Worm (Caenorhabditis elegans): Measurements from ENCODE around the gene M05D6.1.

Gene M05D6.1

ce11 chrII:8488123-8488522 lies 12.9 kb upstream of the M05D6.1 start:
- TF ChIP-seq ttx-3 (tag; optimal IDR thresholded peaks at IDR 0.05): no peak
- TF ChIP-seq unc-55 (GFP tag; optimal IDR thresholded peaks at IDR 0.05): no peak
- no peak for TF ChIP-seq unc-42 (tag; optimal IDR thresholded peaks at IDR 0.05)
- TF ChIP-seq dve-1 (tag; optimal IDR thresholded peaks at IDR 0.05): no peak
- no peak for TF ChIP-seq ets-4 (tag; optimal IDR thresholded peaks at IDR 0.05)
- no peak for TF ChIP-seq tbx-7 (tag; optimal IDR thresholded peaks at IDR 0.05)
- no peak for TF ChIP-seq ceh-48 (tag; optimal IDR thresholded peaks at IDR 0.05)
- TF ChIP-seq madf-2 (tag; optimal IDR thresholded peaks at IDR 0.05): no peak
- TF ChIP-seq ceh-34 (tag; optimal IDR thresholded peaks at IDR 0.05): no peak
- no peak for TF ChIP-seq odd-2 (tag; optimal IDR thresholded peaks at IDR 0.05)
- TF ChIP-seq eyg-1 (tag; optimal IDR thresholded peaks at IDR 0.05): no peak
- TF ChIP-seq tbx-2 (tag; optimal IDR thresholded peaks at IDR 0.05): no peak
- TF ChIP-seq F13H6.1 (tag; optimal IDR thresholded peaks at IDR 0.05): no peak
- no peak for TF ChIP-seq K09A11.1 (tag; optimal IDR thresholded peaks at IDR 0.05; ENCODE audit: insufficient read depth)
- TF ChIP-seq pha-2 (tag; optimal IDR thresholded peaks at IDR 0.05): no peak
- no peak for TF ChIP-seq syd-9 (tag; optimal IDR thresholded peaks at IDR 0.05)
- no peak for TF ChIP-seq nhr-232 (tag; optimal IDR thresholded peaks at IDR 0.05)
- no peak for TF ChIP-seq ceh-9 (tag; optimal IDR thresholded peaks at IDR 0.05)
- no peak for TF ChIP-seq ceh-45 (GFP tag; IDR thresholded peaks at IDR 0.05)
- TF ChIP-seq pros-1 (tag; optimal IDR thresholded peaks at IDR 0.05): no peak

ce11 chrII:8485603-8486002 lies 10.4 kb upstream of the M05D6.1 start, which contains the start of gene gbh-2:
TSS of gene gbh-2 (plus strand) at chrII:8485879.
- TF ChIP-seq eyg-1 (tag; optimal IDR thresholded peaks at IDR 0.05): no peak
- peak; percentile 36 for TF ChIP-seq elt-2 (tag; optimal IDR thresholded peaks at IDR 0.05)

ce11 chrII:8484546-8484945 lies 9.3 kb upstream of the M05D6.1 start:
- peak; percentile 40 for TF ChIP-seq elt-2 (tag; optimal IDR thresholded peaks at IDR 0.05)
- TF ChIP-seq dve-1 (tag; optimal IDR thresholded peaks at IDR 0.05): peak; percentile 38
- TF ChIP-seq dmd-4 (tag; optimal IDR thresholded peaks at IDR 0.05; ENCODE audit: borderline replicate concordance): no peak

ce11 chrII:8483793-8484186 lies 8.6 kb upstream of the M05D6.1 start, which contains the start of gene taap-1:
TSS of gene taap-1 (minus strand) at chrII:8483871.
- TF ChIP-seq unc-55 (GFP tag; optimal IDR thresholded peaks at IDR 0.05) (peak; percentile 11), ref-2 (tag; optimal IDR thresholded peaks at IDR 0.05) (no peak)

- TF ChIP-seq pqm-1 (tag; optimal IDR thresholded peaks at IDR 0.05): no peak
- peak; percentile 31 for TF ChIP-seq unc-42 (tag; optimal IDR thresholded peaks at IDR 0.05)
- TF ChIP-seq nfya-1 (tag; optimal IDR thresholded peaks at IDR 0.05): peak; percentile 0
- peak; percentile 4 for TF ChIP-seq dve-1 (tag; optimal IDR thresholded peaks at IDR 0.05)
These were observed 8.1 kb upstream of the M05D6.1 start for ce11 chrII:8483124-8483792.

- no peak for TF ChIP-seq ceh-30 (tag; optimal IDR thresholded peaks at IDR 0.05)
- TF ChIP-seq eyg-1 (tag; optimal IDR thresholded peaks at IDR 0.05): no peak
- no peak for TF ChIP-seq dmd-4 (tag; optimal IDR thresholded peaks at IDR 0.05; ENCODE audit: borderline replicate concordance)
- TF ChIP-seq sox-4 (tag; optimal IDR thresholded peaks at IDR 0.05): no peak
- no peak for TF ChIP-seq ceh-18 (tag; optimal IDR thresholded peaks at IDR 0.05)
- TF ChIP-seq syd-9 (tag; optimal IDR thresholded peaks at IDR 0.05): no peak
- TF ChIP-seq ceh-2 (tag; optimal IDR thresholded peaks at IDR 0.05): no peak
- no peak for TF ChIP-seq C08G9.2 (tag; optimal IDR thresholded peaks at IDR 0.05)
- no peak for TF ChIP-seq K09A11.1 (tag; optimal IDR thresholded peaks at IDR 0.05; ENCODE audit: insufficient read depth)
- TF ChIP-seq ceh-31 (tag; optimal IDR thresholded peaks at IDR 0.05): no peak
- TF ChIP-seq fkh-10 (GFP tag; optimal IDR thresholded peaks at IDR 0.05): no peak
- TF ChIP-seq ceh-34 (tag; optimal IDR thresholded peaks at IDR 0.05): no peak
- no peak for TF ChIP-seq ceh-19 (GFP tag; optimal IDR thresholded peaks at IDR 0.05)
- TF ChIP-seq ets-4 (tag; optimal IDR thresholded peaks at IDR 0.05): no peak
- TF ChIP-seq ama-1 (optimal IDR thresholded peaks at IDR 0.05): no peak
- TF ChIP-seq pat-9 (tag; optimal IDR thresholded peaks at IDR 0.05): no peak
- TF ChIP-seq madf-2 (tag; optimal IDR thresholded peaks at IDR 0.05): no peak
- TF ChIP-seq ahr-1 (tag; optimal IDR thresholded peaks at IDR 0.05): no peak
- TF ChIP-seq odd-2 (tag; optimal IDR thresholded peaks at IDR 0.05): no peak
- no peak for TF ChIP-seq ttx-3 (tag; optimal IDR thresholded peaks at IDR 0.05)
These were observed 6.6 kb upstream of the M05D6.1 start, which contains the start of gene M05D6.5 for ce11 chrII:8481731-8482253. TSS of gene M05D6.5 (minus strand) at chrII:8482203.
